Fruit fly (Drosophila melanogaster): ENCODE data around the gene U2af38.
A peak's percentile ranks its signal among the peaks of the same experiment; 100 is the strongest.

Gene U2af38

dm6 chr2L:250507-251215 is 43.8 kb downstream of the U2af38 start, which contains the start of gene kis (continued):
- TF ChIP-seq dati (GFP tag; IDR thresholded peaks at IDR 0.05) (0 out of 2 replicates have a peak, but pooled peaks have one; percentile 6), twi (tag; optimal IDR thresholded peaks at IDR 0.05) (peak; percentile 12), CG1024 (GFP tag; IDR thresholded peaks at IDR 0.05) (no peak), tll (GFP tag; optimal IDR thresholded peaks at IDR 0.05) (no peak), odd (GFP tag; optimal IDR thresholded peaks at IDR 0.05) (no peak), MTF-1 (GFP tag; optimal IDR thresholded peaks at IDR 0.05; ENCODE audit: borderline replicate concordance) (no peak), slp2 (GFP tag; optimal IDR thresholded peaks at IDR 0.05) (no peak), ash1 (GFP tag; optimal IDR thresholded peaks at IDR 0.05) (peak; percentile 23), dmrt11E (tag; optimal IDR thresholded peaks at IDR 0.05) (no peak), CG7928 (GFP tag; optimal IDR thresholded peaks at IDR 0.05) (no peak), pros (GFP tag; optimal IDR thresholded peaks at IDR 0.05) (peak; percentile 95), Lim3 (GFP tag; IDR thresholded peaks at IDR 0.05) (no peak), CG3281 (GFP tag; optimal IDR thresholded peaks at IDR 0.05) (peak; percentile 9), Fer2 (tag; optimal IDR thresholded peaks at IDR 0.05) (no peak), az2 (GFP tag; optimal IDR thresholded peaks at IDR 0.05) (peak; percentile 52), phol (tag; optimal IDR thresholded peaks at IDR 0.05) (peak; percentile 99), Sox102F (GFP tag; optimal IDR thresholded peaks at IDR 0.05) (peak; percentile 10), kay (GFP tag; optimal IDR thresholded peaks at IDR 0.05) (no peak), crp (GFP tag; optimal IDR thresholded peaks at IDR 0.05) (peak in 1 of 2 experiments; percentile 3), CG7987 (GFP tag; optimal IDR thresholded peaks at IDR 0.05) (peak; percentile 25), fd3F (GFP tag; optimal IDR thresholded peaks at IDR 0.05) (no peak), grn (GFP tag; optimal IDR thresholded peaks at IDR 0.05) (no peak), CG16779 (GFP tag; IDR thresholded peaks at IDR 0.05) (no peak), CG18262 (tag; optimal IDR thresholded peaks at IDR 0.05) (peak; percentile 25), CG17385 (GFP tag; optimal IDR thresholded peaks at IDR 0.05) (peak; percentile 1), CG30431 (GFP tag; optimal IDR thresholded peaks at IDR 0.05) (no peak), run (tag; optimal IDR thresholded peaks at IDR 0.05) (no peak), CG6272 (GFP tag; IDR thresholded peaks at IDR 0.05) (peak; percentile 66), CG2678 (tag; optimal IDR thresholded peaks at IDR 0.05) (peak; percentile 41), Neu2 (GFP tag; optimal IDR thresholded peaks at IDR 0.05; ENCODE audit: borderline replicate concordance) (no peak), lilli (GFP tag; optimal IDR thresholded peaks at IDR 0.05) (peak; percentile 76), CG34224 (GFP tag; IDR thresholded peaks at IDR 0.05; ENCODE audit: partially characterized antibody) (peak; percentile 96), CG11247 (GFP tag; IDR thresholded peaks at IDR 0.05) (peak; percentile 19; the same call in 1 of the 2 replicates), CG4617 (GFP tag; optimal IDR thresholded peaks at IDR 0.05; ENCODE audit: borderline replicate concordance) (peak; percentile 84), Chrac-16 (GFP tag; optimal IDR thresholded peaks at IDR 0.05) (peak; percentile 3), hbn (GFP tag; IDR thresholded peaks at IDR 0.05; ENCODE audit: partially characterized antibody) (peak; percentile 93), vfl (GFP tag; optimal IDR thresholded peaks at IDR 0.05) (peak; percentile 30), unc-4 (GFP tag; IDR thresholded peaks at IDR 0.05; ENCODE audit: partially characterized antibody) (peak; percentile 97), so (GFP tag; IDR thresholded peaks at IDR 0.05) (peak; percentile 41; the same call in 1 of the 3 replicates), CG14710 (tag; optimal IDR thresholded peaks at IDR 0.05) (peak; percentile 80), CG11456 (GFP tag; IDR thresholded peaks at IDR 0.05) (peak; percentile 35; the same call in 1 of the 3 replicates), gsb (GFP tag; IDR thresholded peaks at IDR 0.05) (no peak), fd102C (GFP tag; optimal IDR thresholded peaks at IDR 0.05) (no peak), CG9727 (GFP tag; optimal IDR thresholded peaks at IDR 0.05) (peak; percentile 41), D (optimal IDR thresholded peaks at IDR 0.05) (no peak), D (GFP tag; optimal IDR thresholded peaks at IDR 0.05) (no peak), CG1832 (GFP tag; optimal IDR thresholded peaks at IDR 0.05) (no peak), CG14441 (GFP tag; IDR thresholded peaks at IDR 0.05) (no peak), CG31388 (GFP tag; optimal IDR thresholded peaks at IDR 0.05) (no peak)
